Worm (Caenorhabditis elegans) whole organism, midembryonic: ENCODE measurements around the gene srh-44.

Experiments used
- T22C8.4 ChIP-seq: fragments of 200-800 bp; sonication (Bioruptor generic); IDR thresholded peaks from 2 replicates; pipeline ENCODE4 v1.3.6; 2022; ENCODE audit warnings: missing genetic modification characterization, missing compliant biosample characterization
- cog-1 ChIP-seq: sonication (generic microtip); optimal IDR thresholded peaks from 2 replicates; lab custom pipeline; 2016; ENCODE audit warnings: missing genetic modification characterization, missing compliant biosample characterization
- flt-1 ChIP-seq: fragments of 200-800 bp; sonication (Bioruptor generic); IDR thresholded peaks from 2 replicates; pipeline ENCODE4 v1.3.6; 2022; ENCODE audit warnings: missing genetic modification characterization, missing compliant biosample characterization
- klf-2 ChIP-seq: fragments of 200-800 bp; sonication (Bioruptor generic); conservative IDR thresholded peaks from 2 replicates; pipeline ENCODE4 v1.3.6; 2022; ENCODE audit warnings: missing genetic modification reagents, missing genetic modification characterization, missing compliant biosample characterization
- med-1 ChIP-seq: sonication (generic microtip); optimal IDR thresholded peaks from 2 replicates; lab custom pipeline; 2017; ENCODE audit warnings: missing genetic modification characterization, mild to moderate bottlenecking, missing compliant biosample characterization, antibody characterized with exemption, missing genetic modification reagents; ENCODE audit not compliant: insufficient read depth
- ref-1 ChIP-seq: fragments of 200-800 bp; sonication (Bioruptor generic); conservative IDR thresholded peaks from 2 replicates; pipeline ENCODE4 v1.3.6; 2022; ENCODE audit warnings: missing genetic modification reagents, missing genetic modification characterization, missing compliant biosample characterization
- tab-1 ChIP-seq: fragments of 200-800 bp; sonication (Bioruptor generic); IDR thresholded peaks from 2 replicates; pipeline ENCODE4 v1.3.6; 2022; ENCODE audit warnings: missing genetic modification characterization, missing compliant biosample characterization
- ztf-23 ChIP-seq: fragments of 200-800 bp; sonication (Bioruptor generic); IDR thresholded peaks from 2 replicates; pipeline ENCODE4 v1.3.6; 2022; ENCODE audit warnings: missing genetic modification reagents, missing genetic modification characterization, missing compliant biosample characterization
- ztf-29 ChIP-seq: fragments of 200-800 bp; sonication (Bioruptor generic); IDR thresholded peaks from 2 replicates; pipeline ENCODE4 v1.3.6; 2022; ENCODE audit warnings: missing genetic modification reagents, missing genetic modification characterization, missing compliant biosample characterization

- no peak for TF ChIP-seq ztf-29
- TF ChIP-seq ztf-23 (GFP tag; lab: Robert Waterston, UW), result no peak
- TF ChIP-seq ref-1, result no peak
- no peak for TF ChIP-seq cog-1 (tag; lab: Kevin White, UChicago)
- TF ChIP-seq med-1 (GFP tag; lab: Kevin White, UChicago), result no peak
- TF ChIP-seq tab-1 (GFP tag; lab: Robert Waterston, UW), result no peak
- no peak for TF ChIP-seq klf-2
- TF ChIP-seq flt-1 (GFP tag; lab: Robert Waterston, UW), result no peak
- TF ChIP-seq T22C8.4 (GFP tag; lab: Robert Waterston, UW), result no peak
Observed at ce11 chrII:11538741-11539140, 23.9 kb downstream of the srh-44 start, which contains the start of gene Y62F5A.9.
